Worm (Caenorhabditis elegans) whole organism, midembryonic: ENCODE data around the gene gly-13.

Experiments used
- T22C8.4 ChIP-seq: fragments of 200-800 bp; sonication (Bioruptor generic); IDR thresholded peaks from 2 replicates; pipeline ENCODE4 v1.3.6; 2022; ENCODE audit warnings: missing genetic modification characterization, missing compliant biosample characterization
- cog-1 ChIP-seq: sonication (generic microtip); optimal IDR thresholded peaks from 2 replicates; lab custom pipeline; 2016; ENCODE audit warnings: missing genetic modification characterization, missing compliant biosample characterization
- flt-1 ChIP-seq: fragments of 200-800 bp; sonication (Bioruptor generic); IDR thresholded peaks from 2 replicates; pipeline ENCODE4 v1.3.6; 2022; ENCODE audit warnings: missing genetic modification characterization, missing compliant biosample characterization
- klf-2 ChIP-seq: fragments of 200-800 bp; sonication (Bioruptor generic); conservative IDR thresholded peaks from 2 replicates; pipeline ENCODE4 v1.3.6; 2022; ENCODE audit warnings: missing genetic modification reagents, missing genetic modification characterization, missing compliant biosample characterization
- med-1 ChIP-seq: sonication (generic microtip); optimal IDR thresholded peaks from 2 replicates; lab custom pipeline; 2017; ENCODE audit warnings: missing genetic modification characterization, mild to moderate bottlenecking, missing compliant biosample characterization, antibody characterized with exemption, missing genetic modification reagents; ENCODE audit not compliant: insufficient read depth
- ref-1 ChIP-seq: fragments of 200-800 bp; sonication (Bioruptor generic); conservative IDR thresholded peaks from 2 replicates; pipeline ENCODE4 v1.3.6; 2022; ENCODE audit warnings: missing genetic modification reagents, missing genetic modification characterization, missing compliant biosample characterization
- tab-1 ChIP-seq: fragments of 200-800 bp; sonication (Bioruptor generic); IDR thresholded peaks from 2 replicates; pipeline ENCODE4 v1.3.6; 2022; ENCODE audit warnings: missing genetic modification characterization, missing compliant biosample characterization
- ztf-23 ChIP-seq: fragments of 200-800 bp; sonication (Bioruptor generic); IDR thresholded peaks from 2 replicates; pipeline ENCODE4 v1.3.6; 2022; ENCODE audit warnings: missing genetic modification reagents, missing genetic modification characterization, missing compliant biosample characterization
- ztf-29 ChIP-seq: fragments of 200-800 bp; sonication (Bioruptor generic); IDR thresholded peaks from 2 replicates; pipeline ENCODE4 v1.3.6; 2022; ENCODE audit warnings: missing genetic modification reagents, missing genetic modification characterization, missing compliant biosample characterization

ce11 chrX:9298846-9299245 lies 2.4 kb upstream of the gly-13 start, which contains the start of gene B0416.2:
- no peak for TF ChIP-seq flt-1
- TF ChIP-seq klf-2 (GFP tag; lab: Robert Waterston, UW) = no peak
- no peak for TF ChIP-seq tab-1
- no peak for TF ChIP-seq cog-1 (tag; lab: Kevin White, UChicago)
- no peak for TF ChIP-seq ztf-29
- no peak for TF ChIP-seq ref-1 (GFP tag; lab: Robert Waterston, UW)
- no peak for TF ChIP-seq med-1 (GFP tag; lab: Kevin White, UChicago)
- TF ChIP-seq ztf-23 (GFP tag; lab: Robert Waterston, UW) = no peak
- TF ChIP-seq T22C8.4 (GFP tag; lab: Robert Waterston, UW) = no peak
